Fruit fly (Drosophila melanogaster): ENCODE results near the gene GNBP3.

Gene GNBP3

dm6 chr3L:8968437-8968836 lies 13.6 kb downstream of the GNBP3 start, which contains the start of gene CG5026:
Gene CG5026, plus strand, starts transcription at chr3L:8968528.
- TF ChIP-seq pan (optimal IDR thresholded peaks at IDR 0.05) (no peak), CG8478 (optimal IDR thresholded peaks at IDR 0.05) (no peak), Dll (optimal IDR thresholded peaks at IDR 0.05) (no peak), psq (optimal IDR thresholded peaks at IDR 0.05) (no peak), EcR (GFP tag; optimal IDR thresholded peaks at IDR 0.05) (no peak), usp (GFP tag; optimal IDR thresholded peaks at IDR 0.05) (no peak)

dm6 chr3L:8974478-8975477 lies 20.0 kb downstream of the GNBP3 start, which contains the start of the genes pix and Srp68:
Gene pix, minus strand, starts transcription at chr3L:8974765.
Gene Srp68, plus strand, starts transcription at chr3L:8975046.
- TF ChIP-seq Dll (optimal IDR thresholded peaks at IDR 0.05) (no peak), pan (optimal IDR thresholded peaks at IDR 0.05) (no peak), usp (GFP tag; optimal IDR thresholded peaks at IDR 0.05) (no peak), psq (optimal IDR thresholded peaks at IDR 0.05) (no peak), EcR (GFP tag; optimal IDR thresholded peaks at IDR 0.05) (no peak), CG8478 (optimal IDR thresholded peaks at IDR 0.05) (no peak)

DNA sequence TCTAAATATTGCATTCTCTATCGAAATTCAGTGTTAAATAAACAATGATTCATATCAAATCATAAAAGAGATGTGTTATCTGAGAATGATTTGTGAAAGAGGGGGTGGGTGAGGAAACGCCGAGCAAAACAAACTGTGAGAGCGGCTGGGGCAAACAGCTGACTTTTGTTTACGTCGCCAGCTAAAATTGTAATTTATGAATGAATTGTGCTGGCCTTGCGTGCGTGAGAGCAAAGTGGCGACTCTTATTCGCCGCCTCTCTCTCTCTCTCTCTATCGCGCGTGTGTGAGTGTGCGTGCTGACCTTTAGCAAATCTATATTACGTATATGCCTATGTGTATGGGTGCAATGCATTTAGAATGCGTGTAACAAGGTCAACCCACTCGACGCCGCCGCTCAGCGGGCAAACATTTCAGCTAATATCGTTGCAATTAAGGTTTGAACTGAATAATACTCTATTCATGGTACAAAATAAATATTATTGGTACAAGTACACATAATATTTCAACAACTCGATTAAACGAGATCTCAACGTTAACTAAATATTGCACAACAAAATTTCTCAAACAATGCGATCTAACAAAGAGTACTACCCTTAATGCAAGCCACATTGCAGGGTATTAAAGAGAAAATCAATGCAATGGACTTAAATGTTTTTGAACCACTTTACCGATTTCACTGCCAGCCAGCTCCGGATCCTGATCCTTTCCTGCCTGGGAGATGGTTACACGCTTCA lies 24.0 kb downstream of the GNBP3 start:
- TF ChIP-seq psq (optimal IDR thresholded peaks at IDR 0.05) (no peak), EcR (GFP tag; optimal IDR thresholded peaks at IDR 0.05) (no peak), Dll (optimal IDR thresholded peaks at IDR 0.05) (peak; percentile 54), pan (optimal IDR thresholded peaks at IDR 0.05) (no peak), usp (GFP tag; optimal IDR thresholded peaks at IDR 0.05) (no peak), CG8478 (optimal IDR thresholded peaks at IDR 0.05) (no peak)

DNA sequence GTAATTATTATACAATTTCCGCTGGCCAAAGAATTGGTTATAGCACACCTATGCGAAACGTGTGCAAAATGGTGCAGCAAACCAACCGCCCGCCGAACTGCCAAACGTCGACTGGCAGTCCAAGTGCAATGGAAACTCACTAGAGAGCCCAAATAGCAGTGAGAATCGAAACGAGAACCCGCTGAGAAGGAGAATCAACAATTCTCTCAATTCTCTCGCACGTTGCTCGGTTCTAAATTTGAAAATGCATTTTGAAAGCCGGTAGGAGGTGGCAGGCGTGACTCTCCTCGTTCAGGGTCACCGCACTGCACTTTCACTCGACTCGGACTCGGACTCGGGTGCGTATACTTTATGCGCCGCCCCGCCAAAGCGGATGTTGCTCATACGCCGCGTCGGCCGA lies 25.0 kb downstream of the GNBP3 start, which contains the start of gene CG5644:
TSS of gene CG5644 (minus strand) at position 101 of the 400 bp plus-strand sequence.
- TF ChIP-seq EcR (GFP tag; optimal IDR thresholded peaks at IDR 0.05) (no peak), usp (GFP tag; optimal IDR thresholded peaks at IDR 0.05) (no peak), psq (optimal IDR thresholded peaks at IDR 0.05) (no peak), CG8478 (optimal IDR thresholded peaks at IDR 0.05) (no peak), Dll (optimal IDR thresholded peaks at IDR 0.05) (no peak), pan (optimal IDR thresholded peaks at IDR 0.05) (no peak)

DNA sequence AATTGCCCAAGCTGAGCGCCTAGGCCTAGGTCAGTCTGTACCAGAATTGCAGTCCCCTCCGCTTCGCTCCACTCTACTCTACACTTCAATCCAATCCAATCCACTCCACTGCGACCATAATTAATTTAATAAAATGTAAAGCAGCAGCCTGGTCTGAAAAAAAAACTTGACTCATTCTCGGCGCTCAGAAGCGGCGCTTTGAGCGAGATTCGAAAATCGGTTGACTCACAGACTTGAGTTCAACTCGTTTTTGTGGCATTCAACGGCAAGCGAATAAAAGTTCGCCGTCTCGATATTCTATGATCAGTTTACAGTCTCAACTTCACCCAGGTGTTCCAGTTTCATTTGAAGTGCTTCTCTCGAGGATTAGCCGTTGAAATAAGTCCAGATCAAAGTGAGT lies 26.7 kb downstream of the GNBP3 start, which contains the start of gene CG13314:
TSS of gene CG13314 (plus strand) at position 301 of the 400 bp plus-strand sequence.
- TF ChIP-seq psq (optimal IDR thresholded peaks at IDR 0.05) (no peak), EcR (GFP tag; optimal IDR thresholded peaks at IDR 0.05) (no peak), Dll (optimal IDR thresholded peaks at IDR 0.05) (no peak), pan (optimal IDR thresholded peaks at IDR 0.05) (no peak), usp (GFP tag; optimal IDR thresholded peaks at IDR 0.05) (no peak), CG8478 (optimal IDR thresholded peaks at IDR 0.05) (no peak)

- no peak for TF ChIP-seq EcR (GFP tag; optimal IDR thresholded peaks at IDR 0.05)
- TF ChIP-seq CG8478 (optimal IDR thresholded peaks at IDR 0.05), result no peak
- no peak for TF ChIP-seq psq (optimal IDR thresholded peaks at IDR 0.05)
- TF ChIP-seq usp (GFP tag; optimal IDR thresholded peaks at IDR 0.05), result no peak
- TF ChIP-seq pan (optimal IDR thresholded peaks at IDR 0.05), result no peak
- no peak for TF ChIP-seq Dll (optimal IDR thresholded peaks at IDR 0.05)
Observed at dm6 chr3L:8982044-8982443, 27.2 kb downstream of the GNBP3 start.

DNA sequence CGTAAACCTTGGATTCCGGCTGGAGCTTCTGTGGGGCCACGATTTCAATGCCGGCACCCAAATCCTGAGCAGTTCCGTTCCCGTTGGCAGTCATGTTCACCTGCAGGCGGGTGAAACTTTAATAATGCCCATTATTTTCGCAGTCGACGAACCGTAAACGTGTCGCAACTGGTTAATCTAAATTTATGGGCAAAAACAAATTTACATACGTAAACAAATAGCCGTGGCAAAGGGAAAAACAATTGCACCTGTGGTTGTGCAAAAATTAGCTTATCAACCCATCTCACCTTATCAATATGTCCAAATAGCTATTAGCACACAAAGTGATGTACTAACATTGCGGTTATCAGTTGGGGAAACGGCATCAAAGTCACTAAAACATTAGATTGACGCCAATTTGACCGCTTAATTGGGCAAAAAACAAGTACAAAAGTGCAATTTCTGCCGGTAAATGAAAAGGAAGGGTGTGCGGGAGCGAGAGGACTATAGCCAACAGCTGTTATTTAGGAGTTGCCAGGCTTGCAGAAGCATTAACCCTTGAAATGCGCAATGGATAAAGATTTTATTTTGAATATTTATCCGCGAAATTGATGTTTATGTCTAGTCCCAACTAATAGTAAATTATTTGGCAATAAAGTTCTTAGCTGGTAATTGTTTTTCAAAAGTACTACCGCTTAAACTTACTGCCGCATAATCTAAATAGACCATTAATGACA lies 30.5 kb downstream of the GNBP3 start:
- no peak for TF ChIP-seq pan (optimal IDR thresholded peaks at IDR 0.05)
- no peak for TF ChIP-seq Dll (optimal IDR thresholded peaks at IDR 0.05)
- TF ChIP-seq EcR (GFP tag; optimal IDR thresholded peaks at IDR 0.05), result no peak
- no peak for TF ChIP-seq CG8478 (optimal IDR thresholded peaks at IDR 0.05)
- no peak for TF ChIP-seq usp (GFP tag; optimal IDR thresholded peaks at IDR 0.05)
- no peak for TF ChIP-seq psq (optimal IDR thresholded peaks at IDR 0.05)

DNA sequence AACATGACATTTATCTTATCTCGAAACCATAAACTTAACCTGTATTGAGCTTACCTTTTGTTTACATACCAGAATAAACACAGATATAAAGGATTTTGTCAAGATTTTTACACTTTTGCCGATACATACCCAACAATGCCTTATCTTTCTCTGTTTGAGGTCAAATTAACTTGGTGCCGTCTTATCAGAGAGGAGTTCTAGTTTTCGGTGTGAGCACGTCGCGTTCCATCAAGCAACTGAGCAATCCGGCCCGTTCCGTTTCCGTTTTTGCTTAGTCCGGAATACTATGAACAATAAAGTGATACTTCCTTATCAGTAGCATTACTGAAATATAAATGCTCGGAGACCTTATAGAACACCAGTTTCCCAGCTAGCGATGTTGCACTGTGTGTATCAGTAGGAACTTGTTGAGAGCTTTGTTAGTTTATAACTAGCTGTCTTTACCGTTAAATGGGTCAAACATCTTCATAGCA lies 31.1 kb downstream of the GNBP3 start, which contains the start of gene Galk:
TSS of gene Galk (minus strand) at position 244 of the 473 bp plus-strand sequence.
- TF ChIP-seq psq (optimal IDR thresholded peaks at IDR 0.05) (no peak), usp (GFP tag; optimal IDR thresholded peaks at IDR 0.05) (no peak), pan (optimal IDR thresholded peaks at IDR 0.05) (no peak), EcR (GFP tag; optimal IDR thresholded peaks at IDR 0.05) (no peak), CG8478 (optimal IDR thresholded peaks at IDR 0.05) (no peak), Dll (optimal IDR thresholded peaks at IDR 0.05) (no peak)

DNA sequence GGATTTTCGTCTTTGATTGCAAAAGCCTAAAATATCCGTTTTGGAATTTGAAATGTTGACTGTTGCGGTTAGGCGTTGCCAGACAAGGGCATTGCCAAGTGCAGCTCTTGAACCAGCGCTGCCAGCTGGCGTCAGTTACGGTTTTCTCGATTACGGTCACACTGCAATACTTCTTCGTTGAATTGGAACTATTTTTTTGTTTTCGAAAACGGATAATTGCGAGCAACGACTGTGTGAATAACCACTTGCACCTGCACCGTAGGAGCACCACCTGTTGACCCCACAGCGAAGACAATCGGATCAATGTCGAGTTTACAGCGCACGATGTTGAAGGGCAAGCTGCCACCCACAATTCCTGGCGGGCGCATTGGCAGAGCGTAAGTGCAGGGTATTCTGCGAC lies 31.8 kb downstream of the GNBP3 start, which contains the start of gene CG5068:
TSS of gene CG5068 (plus strand) at position 129 of the 400 bp plus-strand sequence.
- TF ChIP-seq CG8478 (optimal IDR thresholded peaks at IDR 0.05) (no peak), usp (GFP tag; optimal IDR thresholded peaks at IDR 0.05) (no peak), pan (optimal IDR thresholded peaks at IDR 0.05) (no peak), psq (optimal IDR thresholded peaks at IDR 0.05) (no peak), EcR (GFP tag; optimal IDR thresholded peaks at IDR 0.05) (no peak), Dll (optimal IDR thresholded peaks at IDR 0.05) (no peak)

dm6 chr3L:8990128-8990527 lies 35.3 kb downstream of the GNBP3 start, which contains the start of gene CG5280:
Gene CG5280, minus strand, starts transcription at chr3L:8990228.
- TF ChIP-seq psq (optimal IDR thresholded peaks at IDR 0.05) (no peak), pan (optimal IDR thresholded peaks at IDR 0.05) (no peak), usp (GFP tag; optimal IDR thresholded peaks at IDR 0.05) (no peak), CG8478 (optimal IDR thresholded peaks at IDR 0.05) (no peak), Dll (optimal IDR thresholded peaks at IDR 0.05) (no peak), EcR (GFP tag; optimal IDR thresholded peaks at IDR 0.05) (no peak)
